Worm (Caenorhabditis elegans) whole organism, L4 larva: ENCODE results near the gene Y38H6C.16.

Source experiments
- ZK546.5 ChIP-seq, 2 experiments: sonication (generic microtip); optimal IDR thresholded peaks; 2 replicates each; lab custom pipeline; 2017; ENCODE audit warnings: missing biosample characterization in 2 of 2, missing genetic modification characterization in 2 of 2
- ama-1 ChIP-seq: fragments of 150-350 bp; optimal IDR thresholded peaks from 2 replicates; lab custom pipeline; 2014; ENCODE audit warnings: inconsistent platforms, mixed read lengths
- egl-27 ChIP-seq: sonication (generic microtip); optimal IDR thresholded peaks from 3 replicates; lab custom pipeline; 2017; ENCODE audit warnings: missing biosample characterization, missing genetic modification reagents, missing genetic modification characterization
- fos-1 ChIP-seq: fragments of 150-350 bp; optimal IDR thresholded peaks from 2 replicates; lab custom pipeline; 2014; ENCODE audit warnings: missing biosample characterization, missing genetic modification characterization
- lin-15B ChIP-seq: fragments of 150-350 bp; sonication (generic microtip); optimal IDR thresholded peaks from 3 replicates; lab custom pipeline; 2014; ENCODE audit warnings: missing biosample characterization, missing genetic modification characterization
- lsy-2 ChIP-seq, 2 experiments: fragments of 150-350 bp in 1 of 2; sonication (generic microtip) in 1 of 2; optimal IDR thresholded peaks; 2 replicates each; lab custom pipeline; 2014 to 2017; ENCODE audit warnings: missing biosample characterization in 2 of 2, missing genetic modification characterization in 2 of 2
- nhr-76 ChIP-seq: fragments of 150-350 bp; optimal IDR thresholded peaks from 2 replicates; lab custom pipeline; 2014; ENCODE audit warnings: missing biosample characterization, missing genetic modification characterization
- rbr-2 ChIP-seq: sonication (generic microtip); optimal IDR thresholded peaks from 2 replicates; lab custom pipeline; 2016; ENCODE audit warnings: missing genotype, missing genetic modification characterization, missing compliant biosample characterization
- ztf-11 ChIP-seq: fragments of 150-350 bp; optimal IDR thresholded peaks from 2 replicates; lab custom pipeline; 2014; ENCODE audit warnings: missing biosample characterization, missing genetic modification characterization

ce11 chrV:20547048-20547447 is 7.9 kb upstream of the Y38H6C.16 start, which contains the start of gene Y38H6C.18:
- TF ChIP-seq lsy-2 (tag; optimal IDR thresholded peaks at IDR 0.05; lab: Kevin White, UChicago) (no peak), ztf-11 (tag; lab: Kevin White, UChicago) (no peak), fos-1 (no peak), ZK546.5 (tag; optimal IDR thresholded peaks at IDR 0.05; lab: Kevin White, UChicago) (no peak), rbr-2 (no peak), egl-27 (tag; lab: Kevin White, UChicago) (no peak), ama-1 (lab: Kevin White, UChicago) (no peak), lin-15B (tag; lab: Kevin White, UChicago) (no peak), nhr-76 (no peak)
